Worm (Caenorhabditis elegans) whole organism, L3 larva: ENCODE results near the gene amx-1.
"Not testable (repeated sequence)": the region's sequence is repeated elsewhere in the genome, so short reads cannot be mapped to it uniquely, and the experiment has no call there.

Experiments used
- R02D3.7 ChIP-seq: fragments of 150-350 bp; optimal IDR thresholded peaks from 2 replicates; lab custom pipeline; 2014; ENCODE audit warnings: missing biosample characterization, missing genetic modification characterization
- ZK546.5 ChIP-seq: sonication (generic microtip); optimal IDR thresholded peaks from 2 replicates; lab custom pipeline; 2017; ENCODE audit warnings: missing biosample characterization, missing genetic modification characterization
- lin-15B ChIP-seq: fragments of 150-350 bp; optimal IDR thresholded peaks from 2 replicates; lab custom pipeline; 2014; ENCODE audit warnings: missing biosample characterization, missing genetic modification characterization
- mml-1 ChIP-seq: fragments of 150-350 bp; sonication (generic microtip); optimal IDR thresholded peaks from 3 replicates; lab custom pipeline; 2014; ENCODE audit warnings: missing biosample characterization, missing genetic modification characterization
- nfya-1 ChIP-seq: sonication (generic microtip); optimal IDR thresholded peaks from 2 replicates; lab custom pipeline; 2017; ENCODE audit warnings: missing genetic modification characterization, mild to moderate bottlenecking, missing compliant biosample characterization, antibody characterized with exemption, moderate library complexity; ENCODE audit not compliant: insufficient read depth
- nhr-11 ChIP-seq: fragments of 150-350 bp; optimal IDR thresholded peaks from 2 replicates; lab custom pipeline; 2014; ENCODE audit warnings: missing biosample characterization, missing genetic modification characterization
- nhr-67 ChIP-seq: fragments of 150-350 bp; optimal IDR thresholded peaks from 2 replicates; lab custom pipeline; 2014; ENCODE audit warnings: missing biosample characterization, missing genetic modification characterization
- pha-4 ChIP-seq: fragments of 150-350 bp; optimal IDR thresholded peaks from 2 replicates; lab custom pipeline; 2014; ENCODE audit warnings: missing biosample characterization, missing genetic modification reagents, missing genetic modification characterization
- zag-1 ChIP-seq: fragments of 150-350 bp; optimal IDR thresholded peaks from 2 replicates; lab custom pipeline; 2014; ENCODE audit warnings: missing biosample characterization, missing genetic modification characterization
- ztf-11 ChIP-seq: fragments of 150-350 bp; optimal IDR thresholded peaks from 2 replicates; lab custom pipeline; 2014; ENCODE audit warnings: missing biosample characterization, missing genetic modification characterization

DNA sequence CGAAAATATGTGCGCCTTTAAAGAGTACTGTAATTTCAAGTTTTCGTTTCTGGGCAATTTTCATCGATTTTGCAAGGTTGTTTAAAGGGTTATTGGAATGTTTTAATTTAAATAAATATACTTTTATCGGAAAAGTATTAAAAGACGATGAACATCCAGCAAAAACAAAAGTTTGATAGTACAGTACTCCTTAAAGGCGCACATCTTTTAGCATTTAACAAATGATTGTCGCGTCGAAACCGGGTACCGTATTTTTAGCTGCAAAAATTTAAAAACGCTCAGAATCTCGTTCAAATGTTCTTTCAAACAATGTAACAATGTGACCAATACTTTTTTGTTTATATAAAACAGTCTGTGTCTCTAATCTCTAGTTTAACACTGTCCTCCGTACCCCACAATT lies 18.1 kb downstream of the amx-1 start, which contains the start of gene C36A4.11:
- not testable (repeated sequence) for TF ChIP-seq pha-4 (tag; lab: Kevin White, UChicago); nhr-11; nfya-1; ZK546.5 (tag; lab: Kevin White, UChicago); ztf-11 (tag; lab: Kevin White, UChicago); mml-1; lin-15B (tag; lab: Kevin White, UChicago); nhr-67; R02D3.7; zag-1 (tag; lab: Kevin White, UChicago)
